Worm (Caenorhabditis elegans): ENCODE results near the gene ubxn-6.

- TF ChIP-seq pha-4 (tag; optimal IDR thresholded peaks at IDR 0.05), result no peak
- no peak for TF ChIP-seq pag-3 (tag; optimal IDR thresholded peaks at IDR 0.05; ENCODE audit: borderline replicate concordance)
These were observed 19.9 kb downstream of the ubxn-6 start, which contains the start of gene R11E3.1 for ce11 chrIV:4789445-4789844.

Measured in whole organism, late embryonic.